Fruit fly (Drosophila melanogaster): ENCODE measurements around the gene glu.
A peak's percentile ranks its signal among the peaks of the same experiment; 100 is the strongest.

Gene glu

dm6 chr2L:16738206-16738900 is at the start of gene glu, which contains the start of gene ChLD3:
glu (minus strand) TSS chr2L:16738388.
ChLD3 (plus strand) TSS chr2L:16738850.
- TF ChIP-seq Pif1B (GFP tag; optimal IDR thresholded peaks at IDR 0.05) = no peak
- TF ChIP-seq CG9948 (tag; optimal IDR thresholded peaks at IDR 0.05) = no peak
- TF ChIP-seq rn (GFP tag; IDR thresholded peaks at IDR 0.05) = no peak
- TF ChIP-seq CG13204 (GFP tag; optimal IDR thresholded peaks at IDR 0.05) = no peak
- no peak for TF ChIP-seq CG17806 (tag; optimal IDR thresholded peaks at IDR 0.05)
- TF ChIP-seq fd96Ca (GFP tag; IDR thresholded peaks at IDR 0.05) = no peak
- no peak; the same call in 1 of the 2 replicates for TF ChIP-seq Ets98B (GFP tag; IDR thresholded peaks at IDR 0.05)
- TF ChIP-seq CG14655 (GFP tag; optimal IDR thresholded peaks at IDR 0.05) = no peak
- no peak for TF ChIP-seq D1 (tag; optimal IDR thresholded peaks at IDR 0.05)
- no peak for TF ChIP-seq Snoo (tag; optimal IDR thresholded peaks at IDR 0.05)
- no peak for TF ChIP-seq Pif1A (GFP tag; optimal IDR thresholded peaks at IDR 0.05)
- no peak for TF ChIP-seq EcR (GFP tag; optimal IDR thresholded peaks at IDR 0.05)
- TF ChIP-seq CG8301 (tag; optimal IDR thresholded peaks at IDR 0.05) = no peak
- TF ChIP-seq gl (tag; optimal IDR thresholded peaks at IDR 0.05) = no peak
- TF ChIP-seq CG12605 (GFP tag; IDR thresholded peaks at IDR 0.05) = no peak
- TF ChIP-seq CG10348 (GFP tag; IDR thresholded peaks at IDR 0.05) = no peak

dm6 chr2L:16787548-16787947 is 49.4 kb upstream of the glu start:
- TF ChIP-seq Ets98B (GFP tag; IDR thresholded peaks at IDR 0.05) = no peak
- TF ChIP-seq Pif1B (GFP tag; optimal IDR thresholded peaks at IDR 0.05) = no peak
- TF ChIP-seq CG9948 (tag; optimal IDR thresholded peaks at IDR 0.05) = no peak
- no peak for TF ChIP-seq fd96Ca (GFP tag; IDR thresholded peaks at IDR 0.05)

dm6 chr2L:16766070-16766752 is 28.0 kb upstream of the glu start, which contains the start of gene Mhc:
Mhc (plus strand) TSS chr2L:16766566.
- TF ChIP-seq CG4496 (GFP tag; IDR thresholded peaks at IDR 0.05) = 0 out of 3 replicates have a peak, but pooled peaks have one; percentile 36
- TF ChIP-seq Snoo (tag; optimal IDR thresholded peaks at IDR 0.05) = no peak

- TF ChIP-seq CG32121 (GFP tag; IDR thresholded peaks at IDR 0.05) (peak; percentile 79), Ets98B (GFP tag; IDR thresholded peaks at IDR 0.05) (no peak)
These were observed 26.3 kb upstream of the glu start for dm6 chr2L:16764480-16764879.

- TF ChIP-seq CG8159 (tag; optimal IDR thresholded peaks at IDR 0.05) (no peak), fd96Ca (GFP tag; IDR thresholded peaks at IDR 0.05) (no peak), CG4496 (GFP tag; IDR thresholded peaks at IDR 0.05) (no peak), CG10348 (GFP tag; IDR thresholded peaks at IDR 0.05) (no peak), CG13204 (GFP tag; optimal IDR thresholded peaks at IDR 0.05) (no peak), CG8301 (tag; optimal IDR thresholded peaks at IDR 0.05) (no peak), Ets98B (GFP tag; IDR thresholded peaks at IDR 0.05) (no peak), rn (GFP tag; IDR thresholded peaks at IDR 0.05) (no peak), CG12605 (GFP tag; IDR thresholded peaks at IDR 0.05) (no peak), Snoo (tag; optimal IDR thresholded peaks at IDR 0.05) (no peak)
These were observed 23.7 kb upstream of the glu start for dm6 chr2L:16761891-16762290.

dm6 chr2L:16760504-16761417 is 22.6 kb upstream of the glu start, which contains the start of gene ppk17:
ppk17 (minus strand) TSS chr2L:16760554.
- TF ChIP-seq CG8301 (tag; optimal IDR thresholded peaks at IDR 0.05) (peak; percentile 22), CG12605 (GFP tag; IDR thresholded peaks at IDR 0.05) (peak; percentile 25; the same call in 1 of the 2 replicates), Ets98B (GFP tag; IDR thresholded peaks at IDR 0.05) (peak; percentile 55; the same call in 1 of the 2 replicates), CG32121 (GFP tag; IDR thresholded peaks at IDR 0.05) (peak; percentile 69), gl (tag; optimal IDR thresholded peaks at IDR 0.05) (no peak), D1 (tag; optimal IDR thresholded peaks at IDR 0.05) (no peak), CG14655 (GFP tag; optimal IDR thresholded peaks at IDR 0.05) (peak; percentile 52), CG4496 (GFP tag; IDR thresholded peaks at IDR 0.05) (peak; percentile 50; the same call in 1 of the 3 replicates)

dm6 chr2L:16754074-16754473 is 15.9 kb upstream of the glu start, which contains the start of gene yellow-b:
yellow-b (plus strand) TSS chr2L:16754336.
- no peak for TF ChIP-seq CG9948 (tag; optimal IDR thresholded peaks at IDR 0.05)
- no peak for TF ChIP-seq Snoo (tag; optimal IDR thresholded peaks at IDR 0.05)
- no peak for TF ChIP-seq rn (GFP tag; IDR thresholded peaks at IDR 0.05)
- TF ChIP-seq CG14655 (GFP tag; optimal IDR thresholded peaks at IDR 0.05) = no peak
- TF ChIP-seq CG17806 (tag; optimal IDR thresholded peaks at IDR 0.05) = no peak
- no peak for TF ChIP-seq Pif1B (GFP tag; optimal IDR thresholded peaks at IDR 0.05)
- no peak for TF ChIP-seq CG8159 (tag; optimal IDR thresholded peaks at IDR 0.05)
- TF ChIP-seq CG32121 (GFP tag; IDR thresholded peaks at IDR 0.05) = no peak
